Worm (Caenorhabditis elegans) whole organism, L4 larva: ENCODE results near the gene daz-1.

Source experiments
- D1046.2 ChIP-seq: fragments of 200-800 bp; sonication (Bioruptor generic); IDR thresholded peaks from 2 replicates; pipeline ENCODE4 v1.3.6; 2022; ENCODE audit warnings: missing genetic modification characterization, missing compliant biosample characterization
- F44E2.7 ChIP-seq: fragments of 200-800 bp; sonication (Bioruptor generic); IDR thresholded peaks from 2 replicates; pipeline ENCODE4 v2.1.2; 2022; ENCODE audit warnings: missing genetic modification characterization, missing compliant biosample characterization
- F49E8.2 ChIP-seq: sonication (generic microtip); optimal IDR thresholded peaks from 2 replicates; lab custom pipeline; 2016; ENCODE audit warnings: missing compliant biosample characterization, mild to moderate bottlenecking, missing genetic modification characterization, borderline replicate concordance
- Y5F2A.4 ChIP-seq: fragments of 200-800 bp; sonication (Bioruptor generic); optimal IDR thresholded peaks from 2 replicates; lab custom pipeline; 2018; ENCODE audit warnings: mild to moderate bottlenecking, missing genetic modification characterization, missing compliant biosample characterization
- ZK337.2 ChIP-seq: fragments of 200-800 bp; sonication (Bioruptor generic); IDR thresholded peaks from 2 replicates; pipeline ENCODE4 v1.3.6; 2022; ENCODE audit warnings: missing genetic modification reagents, missing genetic modification characterization, missing compliant biosample characterization
- aha-1 ChIP-seq: fragments of 150-350 bp; peaks from one replicate; lab custom pipeline; 2014; ENCODE audit warnings: missing biosample characterization, missing genetic modification characterization
- ceh-20 ChIP-seq: fragments of 200-800 bp; sonication (Bioruptor generic); IDR thresholded peaks from 2 replicates; pipeline ENCODE4 v1.3.6; 2022; ENCODE audit warnings: missing genetic modification reagents, missing genetic modification characterization, missing compliant biosample characterization
- ceh-32 ChIP-seq: sonication (generic microtip); optimal IDR thresholded peaks from 2 replicates; lab custom pipeline; 2016; ENCODE audit warnings: mild to moderate bottlenecking, missing genetic modification characterization, missing compliant biosample characterization; ENCODE audit not compliant: poor library complexity
- ces-1 ChIP-seq: fragments of 150-350 bp; sonication (generic microtip); optimal IDR thresholded peaks from 4 replicates; lab custom pipeline; 2014; ENCODE audit warnings: missing biosample characterization, missing genetic modification reagents, missing genetic modification characterization
- cey-2 ChIP-seq: sonication (generic microtip); optimal IDR thresholded peaks from 3 replicates; lab custom pipeline; 2017; ENCODE audit warnings: missing genetic modification characterization, mild to moderate bottlenecking, missing compliant biosample characterization, antibody characterized with exemption, borderline replicate concordance; ENCODE audit not compliant: insufficient read depth
- daf-12 ChIP-seq: fragments of 150-350 bp; optimal IDR thresholded peaks from 2 replicates; lab custom pipeline; 2014; ENCODE audit warnings: missing biosample characterization, missing genetic modification reagents, missing genetic modification characterization
- daf-16 ChIP-seq, 3 experiments: sonication (generic microtip); optimal IDR thresholded peaks; 2 replicates each; lab custom pipeline; 2016 to 2017; ENCODE audit warnings: missing genetic modification characterization in 3 of 3, missing genetic modification reagents in 3 of 3, mild to moderate bottlenecking in 2 of 3, missing compliant biosample characterization in 2 of 3, missing biosample characterization in 1 of 3, moderate library complexity in 1 of 3
- daf-8 ChIP-seq: fragments of 200-800 bp; sonication (Bioruptor generic); IDR thresholded peaks from 2 replicates; pipeline ENCODE4 v1.3.6; 2022; ENCODE audit warnings: missing genetic modification characterization, missing compliant biosample characterization
- dmd-6 ChIP-seq: fragments of 200-800 bp; sonication (Bioruptor generic); IDR thresholded peaks from 2 replicates; pipeline ENCODE4 v1.3.6; 2022; ENCODE audit warnings: missing genetic modification reagents, missing genetic modification characterization, missing compliant biosample characterization
- dmd-9 ChIP-seq: fragments of 200-800 bp; sonication (Bioruptor generic); IDR thresholded peaks from 2 replicates; pipeline ENCODE4 v1.3.6; 2022; ENCODE audit warnings: missing genetic modification reagents, missing genetic modification characterization, missing compliant biosample characterization
- dve-1 ChIP-seq: sonication (generic microtip); optimal IDR thresholded peaks from 2 replicates; lab custom pipeline; 2017; ENCODE audit warnings: antibody characterized with exemption, mild to moderate bottlenecking, missing genetic modification characterization, missing compliant biosample characterization; ENCODE audit not compliant: insufficient read depth
- egl-27 ChIP-seq: sonication (generic microtip); optimal IDR thresholded peaks from 3 replicates; lab custom pipeline; 2017; ENCODE audit warnings: missing biosample characterization, missing genetic modification reagents, missing genetic modification characterization
- hmg-1.1 ChIP-seq: fragments of 200-800 bp; sonication (Bioruptor generic); IDR thresholded peaks from 2 replicates; pipeline ENCODE4 v1.3.6; 2022; ENCODE audit warnings: missing genetic modification reagents, missing genetic modification characterization, missing compliant biosample characterization
- lim-7 ChIP-seq: fragments of 200-800 bp; sonication (Bioruptor generic); IDR thresholded peaks from 2 replicates; pipeline ENCODE4 v1.3.6; 2022; ENCODE audit warnings: missing genetic modification characterization, missing compliant biosample characterization
- lin-13 ChIP-seq: fragments of 150-350 bp; optimal IDR thresholded peaks from 2 replicates; lab custom pipeline; 2014; ENCODE audit warnings: missing biosample characterization, missing genetic modification reagents, missing genetic modification characterization
- lin-15B ChIP-seq: fragments of 150-350 bp; sonication (generic microtip); optimal IDR thresholded peaks from 3 replicates; lab custom pipeline; 2014; ENCODE audit warnings: missing biosample characterization, missing genetic modification characterization
- lin-39 ChIP-seq: fragments of 150-350 bp; optimal IDR thresholded peaks from 2 replicates; lab custom pipeline; 2014; ENCODE audit warnings: missing biosample characterization, missing genetic modification reagents, missing genetic modification characterization
- lir-3 ChIP-seq: sonication (generic microtip); optimal IDR thresholded peaks from 2 replicates; lab custom pipeline; 2016; ENCODE audit warnings: mild to moderate bottlenecking, missing genetic modification characterization, missing compliant biosample characterization
- lsy-2 ChIP-seq, 2 experiments: fragments of 150-350 bp in 1 of 2; sonication (generic microtip) in 1 of 2; optimal IDR thresholded peaks; 2 replicates each; lab custom pipeline; 2014 to 2017; ENCODE audit warnings: missing biosample characterization in 2 of 2, missing genetic modification characterization in 2 of 2
- madf-5 ChIP-seq, 2 experiments: fragments of 200-800 bp; sonication (Bioruptor generic); IDR thresholded peaks; 2 replicates each; pipeline ENCODE4 v1.3.6; 2022; ENCODE audit warnings: missing compliant biosample characterization in 2 of 2, missing genetic modification characterization in 2 of 2
- mdl-1 ChIP-seq, 2 experiments: fragments of 150-350 bp in 1 of 2; sonication (generic microtip) in 1 of 2; optimal IDR thresholded peaks; 2 replicates each; lab custom pipeline; 2014 to 2017; ENCODE audit warnings: missing biosample characterization in 2 of 2, missing genetic modification characterization in 2 of 2
- mep-1 ChIP-seq: fragments of 150-350 bp; sonication (generic microtip); optimal IDR thresholded peaks from 3 replicates; lab custom pipeline; 2014; ENCODE audit warnings: missing biosample characterization, missing genetic modification characterization
- mes-2 ChIP-seq: sonication (generic microtip); optimal IDR thresholded peaks from 2 replicates; lab custom pipeline; 2016; ENCODE audit warnings: missing genotype, mild to moderate bottlenecking, missing genetic modification characterization, missing compliant biosample characterization; ENCODE audit not compliant: poor library complexity, severe bottlenecking
- mxl-2 ChIP-seq: fragments of 200-800 bp; sonication (Bioruptor generic); conservative IDR thresholded peaks from 2 replicates; pipeline ENCODE4 v1.3.6; 2022; ENCODE audit warnings: missing genetic modification reagents, missing genetic modification characterization, missing compliant biosample characterization
- nhr-10 ChIP-seq: fragments of 150-350 bp; optimal IDR thresholded peaks from 2 replicates; lab custom pipeline; 2014; ENCODE audit warnings: missing biosample characterization, missing genetic modification characterization
- nhr-11 ChIP-seq: fragments of 150-350 bp; optimal IDR thresholded peaks from 2 replicates; lab custom pipeline; 2014; ENCODE audit warnings: missing biosample characterization, missing genetic modification characterization
- nhr-111 ChIP-seq: fragments of 200-800 bp; sonication (Bioruptor generic); optimal IDR thresholded peaks from 2 replicates; lab custom pipeline; 2018; ENCODE audit warnings: mild to moderate bottlenecking, missing genetic modification characterization, missing compliant biosample characterization
- nhr-237 ChIP-seq: sonication (generic microtip); optimal IDR thresholded peaks from 2 replicates; lab custom pipeline; 2017; ENCODE audit warnings: missing biosample characterization, missing genetic modification characterization
- nhr-28 ChIP-seq: fragments of 150-350 bp; optimal IDR thresholded peaks from 2 replicates; lab custom pipeline; 2014; ENCODE audit warnings: missing biosample characterization, missing genetic modification characterization
- nhr-41 ChIP-seq: fragments of 200-800 bp; sonication (Bioruptor generic); IDR thresholded peaks from 2 replicates; pipeline ENCODE4 v1.3.6; 2022; ENCODE audit warnings: missing genetic modification reagents, missing genetic modification characterization, missing compliant biosample characterization
- nhr-6 ChIP-seq: fragments of 150-350 bp; optimal IDR thresholded peaks from 2 replicates; lab custom pipeline; 2014; ENCODE audit warnings: missing biosample characterization, missing genetic modification characterization
- php-3 ChIP-seq: fragments of 200-800 bp; sonication (Bioruptor generic); IDR thresholded peaks from 2 replicates; pipeline ENCODE4 v1.3.6; 2022; ENCODE audit warnings: missing genetic modification reagents, missing genetic modification characterization, missing compliant biosample characterization
- pqm-1 ChIP-seq: sonication (generic microtip); optimal IDR thresholded peaks from 2 replicates; lab custom pipeline; 2017; ENCODE audit warnings: missing biosample characterization, missing genetic modification characterization
- sdz-12 ChIP-seq: fragments of 200-800 bp; sonication (Bioruptor generic); optimal IDR thresholded peaks from 2 replicates; lab custom pipeline; 2018; ENCODE audit warnings: mild to moderate bottlenecking, missing genetic modification characterization, missing compliant biosample characterization
- set-16 ChIP-seq: fragments of 200-800 bp; sonication (Bioruptor generic); IDR thresholded peaks from 2 replicates; pipeline ENCODE4 v1.3.6; 2022; ENCODE audit warnings: missing genetic modification reagents, missing genetic modification characterization, missing compliant biosample characterization
- skn-1 ChIP-seq: fragments of 150-350 bp; optimal IDR thresholded peaks from 2 replicates; lab custom pipeline; 2014; ENCODE audit warnings: missing biosample characterization, missing genetic modification characterization
- snpc-1.2 ChIP-seq: fragments of 200-800 bp; sonication (Bioruptor generic); IDR thresholded peaks from 2 replicates; pipeline ENCODE4 v1.3.6; 2022; ENCODE audit warnings: missing genetic modification reagents, missing genetic modification characterization, missing compliant biosample characterization
- spr-1 ChIP-seq: sonication (generic microtip); optimal IDR thresholded peaks from 2 replicates; lab custom pipeline; 2016; ENCODE audit warnings: mild to moderate bottlenecking, missing genetic modification characterization, missing compliant biosample characterization
- spr-3 ChIP-seq: fragments of 200-800 bp; sonication (Bioruptor generic); optimal IDR thresholded peaks from 2 replicates; lab custom pipeline; 2018; ENCODE audit warnings: mild to moderate bottlenecking, missing genetic modification characterization, missing compliant biosample characterization
- unc-39 ChIP-seq: sonication (generic microtip); optimal IDR thresholded peaks from 2 replicates; lab custom pipeline; 2017; ENCODE audit warnings: missing biosample characterization, missing genetic modification characterization
- unc-62 ChIP-seq, 3 experiments: fragments of 150-350 bp in 1 of 3; sonication (generic microtip); optimal IDR thresholded peaks in 2 of 3; peaks in 1 of 3; 1 replicate in 1 of 3; 2 replicates in 2 of 3; lab custom pipeline; 2014 to 2017; ENCODE audit warnings: missing biosample characterization in 3 of 3, missing genetic modification characterization in 3 of 3, missing genetic modification reagents in 3 of 3, missing genotype in 1 of 3
- vab-7 ChIP-seq: fragments of 200-800 bp; sonication (Bioruptor generic); IDR thresholded peaks from 2 replicates; pipeline ENCODE4 v1.3.6; 2022; ENCODE audit warnings: missing genetic modification reagents, missing genetic modification characterization, missing compliant biosample characterization
- zag-1 ChIP-seq: fragments of 150-350 bp; optimal IDR thresholded peaks from 2 replicates; lab custom pipeline; 2014; ENCODE audit warnings: missing biosample characterization, missing genetic modification characterization
- zfp-2 ChIP-seq: sonication (generic microtip); optimal IDR thresholded peaks from 2 replicates; lab custom pipeline; 2016; ENCODE audit warnings: mild to moderate bottlenecking, missing genetic modification characterization, missing compliant biosample characterization
- zip-11 ChIP-seq: fragments of 200-800 bp; sonication (Bioruptor generic); IDR thresholded peaks from 2 replicates; pipeline ENCODE4 v1.3.6; 2022; ENCODE audit warnings: missing genetic modification characterization, missing compliant biosample characterization
- zip-2 ChIP-seq: fragments of 150-350 bp; optimal IDR thresholded peaks from 2 replicates; lab custom pipeline; 2014; ENCODE audit warnings: missing biosample characterization, missing genetic modification characterization

The daz-1 gene

ce11 chrII:5460911-5461310 lies 4.8 kb downstream of the daz-1 start (continued):
- no peak for TF ChIP-seq egl-27 (tag; lab: Kevin White, UChicago)
- TF ChIP-seq nhr-6 (tag; lab: Kevin White, UChicago): no peak
- TF ChIP-seq lir-3 (tag; lab: Kevin White, UChicago): no peak
- no peak for TF ChIP-seq dmd-9 (GFP tag; lab: Robert Waterston, UW)
- TF ChIP-seq daf-12 (tag; lab: Kevin White, UChicago): no peak
- TF ChIP-seq spr-3 (GFP tag; lab: Kevin White, UChicago): no peak
- TF ChIP-seq ZK337.2 (GFP tag; lab: Robert Waterston, UW): no peak
- no peak for TF ChIP-seq vab-7 (GFP tag; lab: Robert Waterston, UW)
- no peak for TF ChIP-seq zfp-2
- TF ChIP-seq lin-39 (tag; lab: Kevin White, UChicago): no peak
- TF ChIP-seq daf-16 (GFP tag; optimal IDR thresholded peaks at IDR 0.05; lab: Kevin White, UChicago): no peak
- peak; percentile 58 for TF ChIP-seq daf-16 (tag; optimal IDR thresholded peaks at IDR 0.05; lab: Kevin White, UChicago)
- TF ChIP-seq F44E2.7 (GFP tag; lab: Robert Waterston, UW): no peak
- no peak for TF ChIP-seq mxl-2 (GFP tag; lab: Robert Waterston, UW)
- no peak for TF ChIP-seq zag-1
- TF ChIP-seq dmd-6 (GFP tag; lab: Robert Waterston, UW): no peak
- no peak for TF ChIP-seq nhr-10 (tag; lab: Kevin White, UChicago)
- no peak for TF ChIP-seq lin-15B (tag; lab: Kevin White, UChicago)
- no peak for TF ChIP-seq Y5F2A.4 (GFP tag; lab: Kevin White, UChicago)
- TF ChIP-seq ceh-20: no peak
- TF ChIP-seq php-3 (GFP tag; lab: Robert Waterston, UW): no peak
- TF ChIP-seq spr-1 (tag; lab: Kevin White, UChicago): no peak
- TF ChIP-seq daf-8: no peak
- TF ChIP-seq nhr-111 (GFP tag; lab: Kevin White, UChicago): no peak
- peak; percentile 6 for TF ChIP-seq aha-1
- no peak for TF ChIP-seq snpc-1.2
- TF ChIP-seq skn-1: no peak
- peak; percentile 45 for TF ChIP-seq mes-2 (tag; lab: Kevin White, UChicago)
- peak; percentile 30; the same call in 1 of the 2 replicates for TF ChIP-seq hmg-1.1 (GFP tag; lab: Robert Waterston, UW)
- no peak for TF ChIP-seq lsy-2 (tag; optimal IDR thresholded peaks at IDR 0.05; lab: Kevin White, UChicago)
- no peak for TF ChIP-seq nhr-41
- TF ChIP-seq unc-62 (GFP tag; optimal IDR thresholded peaks at IDR 0.05 in 1 of 2; lab: Kevin White, UChicago): peak in 1 of 2 experiments; percentile 75
- TF ChIP-seq unc-62 (tag; optimal IDR thresholded peaks at IDR 0.05; lab: Kevin White, UChicago): no peak
- no peak for TF ChIP-seq zip-2 (tag; lab: Kevin White, UChicago)
- TF ChIP-seq nhr-28: peak; percentile 33
- no peak for TF ChIP-seq pqm-1 (tag; lab: Kevin White, UChicago)
- TF ChIP-seq D1046.2: no peak
- TF ChIP-seq lim-7 (GFP tag; lab: Robert Waterston, UW): no peak
- TF ChIP-seq nhr-11: no peak
- TF ChIP-seq zip-11 (GFP tag; lab: Robert Waterston, UW): no peak
- no peak for TF ChIP-seq sdz-12 (GFP tag; lab: Kevin White, UChicago)
- TF ChIP-seq dve-1 (tag; lab: Kevin White, UChicago): peak; percentile 38
- TF ChIP-seq lin-13 (GFP tag; lab: Kevin White, UChicago): no peak
- no peak for TF ChIP-seq cey-2
- no peak for TF ChIP-seq mdl-1 (tag; optimal IDR thresholded peaks at IDR 0.05; lab: Kevin White, UChicago)
- no peak for TF ChIP-seq nhr-237 (tag; lab: Kevin White, UChicago)
- no peak for TF ChIP-seq F49E8.2
- TF ChIP-seq ceh-32 (tag; lab: Kevin White, UChicago): no peak
- TF ChIP-seq ces-1 (GFP tag; lab: Kevin White, UChicago): no peak
- TF ChIP-seq set-16: no peak
- no peak for TF ChIP-seq madf-5 (GFP tag; IDR thresholded peaks at IDR 0.05; lab: Robert Waterston, UW)
- no peak for TF ChIP-seq unc-39 (tag; lab: Kevin White, UChicago)
- peak; percentile 29 for TF ChIP-seq mep-1 (tag; lab: Kevin White, UChicago)
